Worm (Caenorhabditis elegans) whole organism, L4/young adult: Measurements from ENCODE around the gene C28D4.10.

Source experiments
- W03F9.2 ChIP-seq: fragments of 150-350 bp; optimal IDR thresholded peaks from 2 replicates; lab custom pipeline; 2014; ENCODE audit warnings: missing biosample characterization, missing genetic modification characterization
- dao-5 ChIP-seq: sonication (generic microtip); optimal IDR thresholded peaks from 2 replicates; lab custom pipeline; 2016; ENCODE audit warnings: missing genotype, missing genetic modification characterization, moderate library complexity, missing compliant biosample characterization
- him-1 ChIP-seq: sonication (generic microtip); optimal IDR thresholded peaks from 2 replicates; lab custom pipeline; 2016; ENCODE audit warnings: missing genotype, missing genetic modification reagents, missing genetic modification characterization, missing compliant biosample characterization

- TF ChIP-seq him-1 (no peak), W03F9.2 (no peak), dao-5 (tag; lab: Kevin White, UChicago) (no peak)
These were observed 39.2 kb upstream of the C28D4.10 start for ce11 chrIV:9699062-9699461.
